Worm (Caenorhabditis elegans): ENCODE results near the gene F21D9.11.

DNA sequence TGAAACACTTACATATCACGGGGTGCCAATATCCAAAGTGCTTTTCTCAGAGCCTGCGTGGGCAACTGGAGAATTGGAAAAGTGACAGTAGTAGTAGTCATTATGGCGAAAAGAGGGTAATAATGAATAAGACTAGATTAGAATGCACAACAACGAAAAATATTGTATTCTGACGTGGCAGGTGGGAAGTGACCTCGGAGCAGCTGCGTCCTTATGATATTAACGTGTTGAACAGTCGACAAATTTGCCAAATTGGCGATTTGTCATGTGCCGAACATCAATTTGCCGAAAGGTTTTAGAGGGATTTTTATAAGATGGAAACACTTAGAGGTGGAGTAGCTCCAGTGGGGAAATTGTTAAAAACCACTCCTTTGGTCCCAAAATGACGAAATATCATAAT lies 961 bp upstream of the F21D9.11 start, which contains the start of gene str-81:
- TF ChIP-seq blmp-1 (tag; optimal IDR thresholded peaks at IDR 0.05) (no peak), nhr-76 (tag; optimal IDR thresholded peaks at IDR 0.05) (no peak)
